Fruit fly (Drosophila melanogaster) Kc167 (cell line): ENCODE results near the gene CG43390.

ENCODE experiments used
- Myc ChIP-seq: fragments of >200 bp; optimal IDR thresholded peaks from 2 replicates; lab custom pipeline; 2017; ENCODE audit warnings: missing external identifiers
- Sin3A ChIP-seq: fragments of >200 bp; optimal IDR thresholded peaks from 2 replicates; lab custom pipeline; 2018; ENCODE audit warnings: missing external identifiers

- TF ChIP-seq Sin3A (lab: Kevin White, UChicago): no peak
- TF ChIP-seq Myc (lab: Kevin White, UChicago): no peak
These were observed 14.0 kb upstream of the CG43390 start for dm6 chr3L:11593778-11594177.
